Worm (Caenorhabditis elegans): ENCODE measurements around the gene mua-3.

The mua-3 gene

DNA sequence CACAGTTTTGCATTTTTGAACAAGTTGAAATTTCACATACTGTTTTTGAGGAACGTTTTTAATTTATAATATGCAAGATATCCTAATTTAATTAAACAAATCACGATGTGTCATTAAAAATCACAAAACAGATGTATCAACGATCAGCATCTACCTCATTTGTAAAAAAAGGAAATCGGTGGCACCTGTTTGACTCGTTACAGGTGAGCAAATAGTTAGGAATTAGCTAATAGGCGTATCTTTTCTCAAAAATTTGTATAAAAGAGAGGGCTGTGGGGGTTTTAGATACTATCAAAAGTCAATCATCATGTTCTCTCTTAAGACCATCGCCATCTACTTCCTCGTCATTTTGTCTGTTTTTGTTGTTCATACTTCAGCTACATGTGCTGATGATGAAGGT lies 38.6 kb downstream of the mua-3 start, which contains the start of gene T20G5.8:
Gene T20G5.8 (plus strand): TSS at position 301 of the 400 bp plus-strand sequence.
- no peak for TF ChIP-seq tra-4 (tag; optimal IDR thresholded peaks at IDR 0.05)
- TF ChIP-seq aly-1 (tag; optimal IDR thresholded peaks at IDR 0.05), result no peak
- no peak for TF ChIP-seq ceh-13 (GFP tag; optimal IDR thresholded peaks at IDR 0.05)
- no peak for TF ChIP-seq B0310.2 (tag; optimal IDR thresholded peaks at IDR 0.05)
- TF ChIP-seq ama-1 (optimal IDR thresholded peaks at IDR 0.05), result no peak

DNA sequence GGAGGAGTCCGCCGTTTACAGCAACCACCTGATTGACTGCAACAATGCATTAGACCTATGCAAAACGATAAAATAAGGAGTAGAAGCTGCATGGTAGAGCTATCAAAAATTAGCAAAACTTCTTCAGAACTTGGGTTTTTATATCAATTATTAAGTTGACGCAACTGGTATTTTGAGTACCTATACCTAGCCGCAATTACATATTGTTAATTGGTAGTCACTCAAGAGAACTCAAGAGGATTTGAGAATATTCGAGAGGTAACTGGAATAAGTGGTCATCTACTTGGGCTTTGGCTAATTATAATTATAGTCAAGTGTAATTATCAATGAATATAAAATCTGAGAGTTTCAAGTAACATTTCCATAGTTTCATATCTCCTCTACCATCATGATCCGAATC lies 40.7 kb downstream of the mua-3 start, which contains the start of the genes T20G5.13 and T20G5.12:
Gene T20G5.13 (minus strand): TSS at position 101 of the 400 bp plus-strand sequence.
Gene T20G5.12 (plus strand): TSS at position 370 of the 400 bp plus-strand sequence.
- TF ChIP-seq ceh-13 (GFP tag; optimal IDR thresholded peaks at IDR 0.05), result no peak
- no peak for TF ChIP-seq ceh-36 (tag; optimal IDR thresholded peaks at IDR 0.05)
- TF ChIP-seq sea-1 (GFP tag; conservative IDR thresholded peaks at IDR 0.05), result no peak
- TF ChIP-seq tbx-37 (GFP tag; conservative IDR thresholded peaks at IDR 0.05), result no peak
- no peak for TF ChIP-seq scrt-1 (GFP tag; IDR thresholded peaks at IDR 0.05)
- no peak for TF ChIP-seq aly-1 (tag; optimal IDR thresholded peaks at IDR 0.05)
- TF ChIP-seq hnd-1 (tag; optimal IDR thresholded peaks at IDR 0.05), result no peak

DNA sequence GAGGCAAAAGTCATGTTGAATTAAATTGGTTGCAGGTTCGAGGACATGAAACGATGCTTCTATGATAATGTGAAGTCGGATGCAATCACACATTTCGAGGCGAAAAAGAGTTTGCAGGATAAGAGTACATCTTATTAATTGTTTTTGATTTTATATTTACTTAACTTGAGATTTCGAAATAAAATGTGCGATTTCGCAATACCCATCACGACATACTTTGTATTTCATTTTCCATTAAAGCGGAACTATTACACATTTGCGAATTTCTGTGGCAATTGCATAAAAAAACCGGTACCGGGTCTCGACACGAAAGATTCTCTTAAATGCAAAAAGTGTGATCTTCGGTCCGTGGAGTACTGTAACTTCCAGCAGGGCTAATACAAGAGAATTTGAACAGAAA lies 41.9 kb downstream of the mua-3 start:
- TF ChIP-seq ceh-36 (tag; optimal IDR thresholded peaks at IDR 0.05) (no peak), hmbx-1 (tag; optimal IDR thresholded peaks at IDR 0.05) (no peak), scrt-1 (GFP tag; IDR thresholded peaks at IDR 0.05) (no peak)

DNA sequence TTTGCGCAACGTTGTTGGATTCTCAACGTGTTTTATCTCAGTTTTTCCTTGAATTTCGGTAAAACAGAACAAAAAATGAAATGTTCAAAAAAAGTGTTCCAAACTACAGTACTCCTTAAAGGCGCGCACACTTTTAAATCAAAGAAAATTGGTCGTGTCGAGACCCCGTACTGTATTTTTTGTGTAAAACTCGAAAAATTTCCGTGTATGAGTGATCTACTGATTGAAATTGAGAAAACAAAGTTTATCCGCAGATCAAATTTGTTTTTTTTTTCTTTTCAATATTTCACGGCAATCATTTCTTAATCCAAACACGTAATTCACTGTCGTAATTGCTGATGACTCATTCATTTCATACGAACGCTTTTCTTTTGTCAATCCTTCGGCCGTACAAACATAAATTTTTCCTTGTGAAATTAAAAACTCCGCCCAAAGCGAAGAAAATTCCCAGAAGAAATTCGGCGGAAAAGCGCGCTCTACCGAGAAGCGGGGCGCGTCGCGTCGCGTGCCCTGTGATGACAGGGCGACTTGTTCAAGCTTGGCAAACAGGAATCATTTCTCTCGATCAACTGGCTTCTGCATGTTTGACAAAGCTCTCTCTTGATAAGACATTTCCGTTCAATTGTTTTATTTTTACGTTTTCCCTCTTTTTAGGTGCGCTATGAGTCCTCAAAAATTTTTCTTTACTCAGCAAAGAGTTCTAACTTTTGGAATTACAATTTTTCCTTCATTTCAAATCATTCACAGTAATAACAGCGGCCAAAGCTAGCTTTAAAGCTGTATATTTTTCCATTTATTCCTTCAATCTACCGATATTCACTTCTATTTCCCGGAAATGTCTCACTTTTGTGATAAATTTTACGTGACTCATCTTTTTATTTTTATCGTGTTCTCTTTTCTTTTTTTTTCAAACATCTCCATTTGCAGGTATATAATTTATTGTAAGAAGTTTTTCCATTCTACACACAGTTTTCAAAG lies 42.7 kb downstream of the mua-3 start, which contains the start of gene chc-1:
Gene chc-1 (plus strand): TSS at position 928 of the 978 bp plus-strand sequence.
- TF ChIP-seq hmg-4 (GFP tag; optimal IDR thresholded peaks at IDR 0.05), result peak; percentile 1
- no peak for TF ChIP-seq sea-1 (GFP tag; conservative IDR thresholded peaks at IDR 0.05)

DNA sequence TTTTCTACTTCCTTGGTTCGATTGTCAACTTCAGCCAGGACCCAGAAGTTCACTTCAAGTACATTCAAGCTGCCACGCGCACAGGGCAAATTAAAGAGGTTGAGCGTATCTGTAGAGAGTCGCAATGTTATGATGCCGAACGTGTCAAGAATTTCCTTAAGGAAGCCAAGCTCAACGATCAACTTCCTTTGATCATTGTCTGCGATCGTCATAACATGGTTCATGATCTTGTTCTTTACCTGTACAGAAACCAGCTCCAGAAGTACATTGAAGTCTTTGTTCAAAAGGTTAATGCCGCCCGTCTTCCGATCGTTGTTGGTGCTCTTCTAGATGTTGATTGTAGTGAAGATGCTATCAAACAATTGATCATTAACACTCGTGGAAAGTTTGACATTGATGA lies 45.9 kb downstream of the mua-3 start:
- TF ChIP-seq tbx-37 (GFP tag; conservative IDR thresholded peaks at IDR 0.05) (no peak), sea-1 (GFP tag; conservative IDR thresholded peaks at IDR 0.05) (no peak), ceh-13 (GFP tag; optimal IDR thresholded peaks at IDR 0.05) (no peak), hmbx-1 (tag; optimal IDR thresholded peaks at IDR 0.05) (no peak), flt-1 (GFP tag; IDR thresholded peaks at IDR 0.05) (no peak), tra-4 (tag; optimal IDR thresholded peaks at IDR 0.05) (no peak), F13C5.2 (tag; optimal IDR thresholded peaks at IDR 0.05) (no peak), scrt-1 (GFP tag; IDR thresholded peaks at IDR 0.05) (no peak), hmg-4 (GFP tag; optimal IDR thresholded peaks at IDR 0.05) (no peak), ceh-36 (tag; optimal IDR thresholded peaks at IDR 0.05) (no peak), ama-1 (optimal IDR thresholded peaks at IDR 0.05) (no peak)

DNA sequence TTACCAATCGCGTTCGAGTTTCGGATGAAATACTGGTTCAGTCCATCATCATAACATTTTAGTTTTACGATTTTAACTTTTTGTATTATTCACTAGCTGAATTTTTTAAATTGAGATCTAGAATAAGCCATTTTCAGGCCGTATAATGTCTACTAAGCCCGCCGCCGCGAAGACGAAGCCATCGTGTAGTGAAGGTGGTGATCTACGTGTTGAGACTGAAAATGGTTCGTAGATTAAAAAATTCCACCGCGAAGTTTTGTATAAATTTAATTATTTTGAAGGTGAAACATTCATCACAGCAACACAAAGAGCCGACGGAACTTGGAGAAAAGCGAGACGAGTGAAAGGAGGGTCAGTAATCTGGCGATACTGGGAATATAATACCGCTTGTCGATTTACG lies 49.2 kb downstream of the mua-3 start, which contains the start of gene T20G5.9:
Gene T20G5.9 (plus strand): TSS at position 138 of the 400 bp plus-strand sequence.
- TF ChIP-seq tbx-11 (GFP tag; IDR thresholded peaks at IDR 0.05), result no peak
- TF ChIP-seq hmg-4 (GFP tag; optimal IDR thresholded peaks at IDR 0.05), result no peak
- TF ChIP-seq B0310.2 (tag; optimal IDR thresholded peaks at IDR 0.05), result no peak
- no peak for TF ChIP-seq ceh-36 (tag; optimal IDR thresholded peaks at IDR 0.05)
- peak; percentile 62 for TF ChIP-seq ama-1 (optimal IDR thresholded peaks at IDR 0.05)

DNA sequence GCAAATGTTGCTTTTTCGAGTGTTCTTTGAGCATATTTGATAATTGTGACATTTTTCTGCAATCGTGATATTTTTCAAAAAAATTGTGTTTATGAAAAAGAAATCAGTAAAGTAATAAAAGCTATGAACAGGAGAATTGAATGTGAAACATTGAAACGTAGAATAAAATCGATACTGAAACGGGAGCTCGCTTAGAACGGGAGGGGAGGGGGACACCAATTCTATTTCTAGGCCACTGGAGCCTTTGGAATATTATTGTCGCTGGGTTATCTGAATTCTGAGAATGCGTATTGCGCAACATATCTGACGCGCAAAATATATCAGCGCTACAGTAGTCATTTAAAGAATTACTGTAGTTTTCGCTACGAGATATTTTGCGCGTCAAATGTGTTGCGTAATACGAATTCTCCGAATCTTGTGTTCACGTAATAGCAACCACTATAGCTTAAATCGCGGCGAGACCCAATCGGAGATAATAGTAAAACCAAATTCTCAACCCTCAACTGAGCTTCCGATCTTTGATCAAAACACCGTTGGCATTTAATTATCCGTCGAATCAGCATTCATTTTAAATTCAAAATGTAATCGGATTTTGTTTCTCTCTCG lies 51.5 kb downstream of the mua-3 start, which contains the start of the genes blos-1 and best-18:
Gene blos-1 (minus strand): TSS at position 58 of the 606 bp plus-strand sequence.
Gene best-18 (plus strand): TSS at position 508 of the 606 bp plus-strand sequence.
- TF ChIP-seq sea-1 (GFP tag; conservative IDR thresholded peaks at IDR 0.05), result no peak
- TF ChIP-seq pes-1 (GFP tag; IDR thresholded peaks at IDR 0.05), result no peak
- TF ChIP-seq tbx-37 (GFP tag; conservative IDR thresholded peaks at IDR 0.05), result no peak
- TF ChIP-seq ceh-13 (GFP tag; optimal IDR thresholded peaks at IDR 0.05), result no peak
- no peak for TF ChIP-seq flt-1 (GFP tag; IDR thresholded peaks at IDR 0.05)
- no peak for TF ChIP-seq scrt-1 (GFP tag; IDR thresholded peaks at IDR 0.05)
- TF ChIP-seq aly-1 (tag; optimal IDR thresholded peaks at IDR 0.05), result no peak
- TF ChIP-seq hmbx-1 (tag; optimal IDR thresholded peaks at IDR 0.05), result no peak
- TF ChIP-seq tra-4 (tag; optimal IDR thresholded peaks at IDR 0.05), result no peak
- TF ChIP-seq tbx-11 (GFP tag; IDR thresholded peaks at IDR 0.05), result no peak
- TF ChIP-seq ceh-36 (tag; optimal IDR thresholded peaks at IDR 0.05), result no peak
- no peak for TF ChIP-seq B0310.2 (tag; optimal IDR thresholded peaks at IDR 0.05)

DNA sequence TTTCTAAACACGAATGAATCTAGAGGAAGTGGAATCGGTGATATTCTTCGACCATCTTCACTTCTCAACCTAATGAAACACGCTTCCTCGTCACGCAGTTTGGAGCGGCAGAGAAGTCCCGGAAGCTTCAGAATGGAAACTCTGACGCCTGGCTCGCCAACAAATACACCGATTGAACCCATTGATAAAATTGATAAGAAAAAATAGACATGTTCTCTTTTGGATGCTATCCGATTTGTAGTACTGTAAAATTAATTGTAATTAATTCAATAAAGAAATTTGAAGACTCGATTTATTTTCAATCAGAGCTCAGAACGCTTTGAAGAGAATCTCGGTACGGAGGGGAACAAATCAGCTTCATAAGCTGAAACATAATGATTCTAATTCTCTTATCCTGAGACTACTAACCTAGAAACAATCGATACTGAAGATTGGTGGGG lies 54.1 kb downstream of the mua-3 start:
- TF ChIP-seq scrt-1 (GFP tag; IDR thresholded peaks at IDR 0.05) (no peak), ama-1 (optimal IDR thresholded peaks at IDR 0.05) (peak; percentile 20)

DNA sequence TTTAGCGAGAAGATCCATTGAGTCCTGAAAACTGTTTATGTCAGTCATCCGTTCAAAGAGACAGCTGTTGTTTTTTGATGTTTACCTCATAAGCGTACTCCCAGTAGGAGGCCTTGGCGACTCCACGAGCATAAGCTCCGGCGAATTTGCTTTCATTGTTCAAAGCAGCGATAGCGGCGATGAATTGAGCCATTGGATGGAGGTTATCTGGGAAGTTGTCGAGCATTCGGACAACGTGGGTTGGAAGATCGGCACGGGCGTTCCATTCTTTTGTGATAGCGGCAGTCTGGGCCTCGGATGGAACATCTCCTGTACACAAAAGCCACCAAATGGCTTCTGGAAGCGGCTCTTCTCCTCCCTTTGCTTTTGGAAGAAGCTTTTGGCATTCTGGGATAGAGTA lies 55.4 kb downstream of the mua-3 start:
- no peak for TF ChIP-seq ets-7 (tag; optimal IDR thresholded peaks at IDR 0.05)
- no peak for TF ChIP-seq F13C5.2 (tag; optimal IDR thresholded peaks at IDR 0.05)
- TF ChIP-seq sea-1 (GFP tag; conservative IDR thresholded peaks at IDR 0.05), result no peak
- no peak for TF ChIP-seq hnd-1 (tag; optimal IDR thresholded peaks at IDR 0.05)
- TF ChIP-seq B0310.2 (tag; optimal IDR thresholded peaks at IDR 0.05), result no peak
- TF ChIP-seq tbx-11 (GFP tag; IDR thresholded peaks at IDR 0.05), result no peak
- TF ChIP-seq flt-1 (GFP tag; IDR thresholded peaks at IDR 0.05), result no peak
- no peak for TF ChIP-seq hmbx-1 (tag; optimal IDR thresholded peaks at IDR 0.05)
- no peak for TF ChIP-seq scrt-1 (GFP tag; IDR thresholded peaks at IDR 0.05)
- no peak for TF ChIP-seq aly-1 (tag; optimal IDR thresholded peaks at IDR 0.05)
- TF ChIP-seq pes-1 (GFP tag; IDR thresholded peaks at IDR 0.05), result no peak
- TF ChIP-seq ama-1 (optimal IDR thresholded peaks at IDR 0.05), result no peak
- TF ChIP-seq tbx-37 (GFP tag; conservative IDR thresholded peaks at IDR 0.05), result no peak
- TF ChIP-seq ceh-13 (GFP tag; optimal IDR thresholded peaks at IDR 0.05), result no peak
- TF ChIP-seq hmg-4 (GFP tag; optimal IDR thresholded peaks at IDR 0.05), result no peak
- no peak for TF ChIP-seq tra-4 (tag; optimal IDR thresholded peaks at IDR 0.05)
- no peak for TF ChIP-seq ceh-36 (tag; optimal IDR thresholded peaks at IDR 0.05)
